Fruit fly (Drosophila melanogaster): Measurements from ENCODE around the gene CG14537.

Gene CG14537

dm6 chr2L:7885271-7885670, 45.0 kb downstream of the CG14537 start, which contains the start of the genes SmE and CG34132:
Gene SmE (minus strand): TSS chr2L:7885450.
Gene CG34132 (plus strand): TSS chr2L:7885503.
- TF ChIP-seq pad (GFP tag; optimal IDR thresholded peaks at IDR 0.05) (no peak), toe (GFP tag; optimal IDR thresholded peaks at IDR 0.05) (no peak), CG7045 (GFP tag; optimal IDR thresholded peaks at IDR 0.05) (no peak), CG14711 (tag; optimal IDR thresholded peaks at IDR 0.05) (no peak), CG33017 (tag; optimal IDR thresholded peaks at IDR 0.05) (no peak), ovo (GFP tag; optimal IDR thresholded peaks at IDR 0.05) (no peak), bab1 (GFP tag; optimal IDR thresholded peaks at IDR 0.05) (no peak), CG12768 (GFP tag; optimal IDR thresholded peaks at IDR 0.05) (no peak), cnc (optimal IDR thresholded peaks at IDR 0.05) (no peak), Hr96 (GFP tag; optimal IDR thresholded peaks at IDR 0.05) (no peak), cic (GFP tag; optimal IDR thresholded peaks at IDR 0.05) (no peak), Mnt (GFP tag; optimal IDR thresholded peaks at IDR 0.05) (no peak), CG7101 (tag; optimal IDR thresholded peaks at IDR 0.05) (no peak), kay (GFP tag; ENCODE audit: borderline replicate concordance) (no peak)

- TF ChIP-seq Mnt (GFP tag; optimal IDR thresholded peaks at IDR 0.05): peak; percentile 46
- TF ChIP-seq Clk (GFP tag; optimal IDR thresholded peaks at IDR 0.05): no peak
- no peak for TF ChIP-seq CG12768 (GFP tag; optimal IDR thresholded peaks at IDR 0.05)
- TF ChIP-seq CG11617 (GFP tag; optimal IDR thresholded peaks at IDR 0.05): peak; percentile 54
- TF ChIP-seq Crg-1 (GFP tag; optimal IDR thresholded peaks at IDR 0.05): no peak
These were observed 45.7 kb downstream of the CG14537 start for dm6 chr2L:7885952-7886351.

- TF ChIP-seq CG7045 (GFP tag; optimal IDR thresholded peaks at IDR 0.05) (no peak), cnc (optimal IDR thresholded peaks at IDR 0.05) (no peak), kay (GFP tag; ENCODE audit: borderline replicate concordance) (no peak), CG7101 (tag; optimal IDR thresholded peaks at IDR 0.05) (no peak), CG1620 (GFP tag; optimal IDR thresholded peaks at IDR 0.05) (no peak), toe (GFP tag; optimal IDR thresholded peaks at IDR 0.05) (no peak), Mnt (GFP tag; optimal IDR thresholded peaks at IDR 0.05) (no peak), Clk (GFP tag; optimal IDR thresholded peaks at IDR 0.05) (no peak), bab1 (GFP tag; optimal IDR thresholded peaks at IDR 0.05) (no peak), CG12768 (GFP tag; optimal IDR thresholded peaks at IDR 0.05) (no peak), ovo (GFP tag; optimal IDR thresholded peaks at IDR 0.05) (no peak), tj (GFP tag; optimal IDR thresholded peaks at IDR 0.05) (no peak), Hr96 (GFP tag; optimal IDR thresholded peaks at IDR 0.05) (no peak), CG33017 (tag; optimal IDR thresholded peaks at IDR 0.05) (no peak), cic (GFP tag; optimal IDR thresholded peaks at IDR 0.05) (no peak), pad (GFP tag; optimal IDR thresholded peaks at IDR 0.05) (no peak)
These were observed 47.1 kb downstream of the CG14537 start, which contains the start of gene CG7102 for dm6 chr2L:7887333-7887732. Gene CG7102 (minus strand): TSS chr2L:7887513.

dm6 chr2L:7889029-7889428, 48.8 kb downstream of the CG14537 start, which contains the start of gene Spn28Da:
Gene Spn28Da (minus strand): TSS chr2L:7889129.
- TF ChIP-seq CG5204 (GFP tag; optimal IDR thresholded peaks at IDR 0.05) (no peak), CG33017 (tag; optimal IDR thresholded peaks at IDR 0.05) (no peak), ovo (GFP tag; optimal IDR thresholded peaks at IDR 0.05) (no peak), pad (GFP tag; optimal IDR thresholded peaks at IDR 0.05) (no peak), CG11617 (GFP tag; optimal IDR thresholded peaks at IDR 0.05) (no peak), kay (GFP tag; ENCODE audit: borderline replicate concordance) (no peak), CG7045 (GFP tag; optimal IDR thresholded peaks at IDR 0.05) (no peak), Mnt (GFP tag; optimal IDR thresholded peaks at IDR 0.05) (no peak), toe (GFP tag; optimal IDR thresholded peaks at IDR 0.05) (no peak), tj (GFP tag; optimal IDR thresholded peaks at IDR 0.05) (no peak), bab1 (GFP tag; optimal IDR thresholded peaks at IDR 0.05) (no peak), cnc (optimal IDR thresholded peaks at IDR 0.05) (no peak), CG14711 (tag; optimal IDR thresholded peaks at IDR 0.05) (no peak), CG1620 (GFP tag; optimal IDR thresholded peaks at IDR 0.05) (no peak), Clk (GFP tag; optimal IDR thresholded peaks at IDR 0.05) (no peak), cic (GFP tag; optimal IDR thresholded peaks at IDR 0.05) (no peak), CG12768 (GFP tag; optimal IDR thresholded peaks at IDR 0.05) (no peak), CG7101 (tag; optimal IDR thresholded peaks at IDR 0.05) (no peak), Hr96 (GFP tag; optimal IDR thresholded peaks at IDR 0.05) (no peak), Crg-1 (GFP tag; optimal IDR thresholded peaks at IDR 0.05) (no peak)

- TF ChIP-seq CG1620 (GFP tag; optimal IDR thresholded peaks at IDR 0.05) (peak; percentile 13), CG5204 (GFP tag; optimal IDR thresholded peaks at IDR 0.05) (peak; percentile 8), tj (GFP tag; optimal IDR thresholded peaks at IDR 0.05) (no peak), toe (GFP tag; optimal IDR thresholded peaks at IDR 0.05) (no peak), bab1 (GFP tag; optimal IDR thresholded peaks at IDR 0.05) (peak; percentile 50)
These were observed 50.4 kb downstream of the CG14537 start, which contains the start of gene Spn28Db for dm6 chr2L:7890654-7891114. Gene Spn28Db (minus strand): TSS chr2L:7890704.

Measured in whole organism, adult.